Worm (Caenorhabditis elegans) whole organism, L1 larva: ENCODE data around the gene F07G11.2.
"Not testable (repeated sequence)": the region's sequence is repeated elsewhere in the genome, so short reads cannot be mapped to it uniquely, and the experiment has no call there.

Experiments used
- C16A3.4 ChIP-seq: fragments of 150-350 bp; optimal IDR thresholded peaks from 2 replicates; lab custom pipeline; 2014; ENCODE audit warnings: missing biosample characterization, missing genetic modification characterization
- Y116A8C.19 ChIP-seq: sonication (generic microtip); optimal IDR thresholded peaks from 2 replicates; lab custom pipeline; 2016; ENCODE audit warnings: missing compliant biosample characterization, missing genetic modification characterization, borderline replicate concordance
- aha-1 ChIP-seq: fragments of 150-350 bp; optimal IDR thresholded peaks from 2 replicates; lab custom pipeline; 2014; ENCODE audit warnings: missing biosample characterization, missing genetic modification characterization
- alr-1 ChIP-seq: fragments of 200-800 bp; sonication (Bioruptor generic); optimal IDR thresholded peaks from 2 replicates; lab custom pipeline; 2018; ENCODE audit warnings: borderline replicate concordance, mild to moderate bottlenecking, missing genetic modification characterization, missing compliant biosample characterization
- aly-2 ChIP-seq: fragments of 150-350 bp; optimal IDR thresholded peaks from 2 replicates; lab custom pipeline; 2014; ENCODE audit warnings: missing biosample characterization, missing genetic modification characterization
- ceh-88 ChIP-seq: fragments of 200-800 bp; sonication (Bioruptor generic); IDR thresholded peaks from 2 replicates; pipeline ENCODE4 v1.3.6; 2022; ENCODE audit warnings: missing genetic modification characterization, missing compliant biosample characterization
- ceh-90 ChIP-seq: sonication (generic microtip); optimal IDR thresholded peaks from 2 replicates; lab custom pipeline; 2016; ENCODE audit warnings: missing genetic modification characterization, missing compliant biosample characterization
- dpl-1 ChIP-seq, 3 experiments: fragments of 150-350 bp in 2 of 3; sonication (generic microtip) in 1 of 3; optimal IDR thresholded peaks; 2 replicates each; lab custom pipeline; 2014 to 2017; ENCODE audit warnings: missing biosample characterization in 3 of 3, missing genetic modification characterization in 3 of 3, missing genetic modification reagents in 3 of 3
- efl-3 ChIP-seq: fragments of 200-800 bp; sonication (Bioruptor generic); optimal IDR thresholded peaks from 2 replicates; lab custom pipeline; 2018; ENCODE audit warnings: mild to moderate bottlenecking, missing genetic modification characterization, missing compliant biosample characterization
- elt-2 ChIP-seq: sonication (generic microtip); optimal IDR thresholded peaks from 2 replicates; lab custom pipeline; 2016; ENCODE audit warnings: missing genetic modification characterization, mild to moderate bottlenecking, inconsistent platforms, missing compliant biosample characterization, missing genetic modification reagents
- elt-3 ChIP-seq, 6 experiments: fragments of 150-350 bp in 1 of 6; sonication (generic microtip); optimal IDR thresholded peaks; 2 replicates each; lab custom pipeline; 2017 to 2018; ENCODE audit warnings: missing biosample characterization in 6 of 6, missing genetic modification characterization in 6 of 6, inconsistent platforms in 1 of 6
- ets-5 ChIP-seq: fragments of 200-800 bp; sonication (Bioruptor generic); IDR thresholded peaks from 2 replicates; pipeline ENCODE4 v1.3.6; 2022; ENCODE audit warnings: missing genetic modification characterization, missing compliant biosample characterization
- fkh-8 ChIP-seq: sonication (generic microtip); optimal IDR thresholded peaks from 2 replicates; lab custom pipeline; 2016; ENCODE audit warnings: mild to moderate bottlenecking, missing genetic modification characterization, missing compliant biosample characterization
- fos-1 ChIP-seq: fragments of 150-350 bp; optimal IDR thresholded peaks from 2 replicates; lab custom pipeline; 2014; ENCODE audit warnings: missing biosample characterization, missing genetic modification characterization
- hlh-17 ChIP-seq: fragments of 200-800 bp; sonication (Bioruptor generic); optimal IDR thresholded peaks from 2 replicates; lab custom pipeline; 2018; ENCODE audit warnings: missing genetic modification characterization, mild to moderate bottlenecking, missing compliant biosample characterization, moderate library complexity, borderline replicate concordance
- irx-1 ChIP-seq: sonication (generic microtip); optimal IDR thresholded peaks from 2 replicates; lab custom pipeline; 2016; ENCODE audit warnings: missing genetic modification characterization, missing compliant biosample characterization
- isw-1 ChIP-seq: fragments of 200-800 bp; sonication (Bioruptor generic); IDR thresholded peaks from 2 replicates; pipeline ENCODE4 v1.3.6; 2022; ENCODE audit warnings: missing genetic modification characterization, missing compliant biosample characterization
- lin-15B ChIP-seq: fragments of 150-350 bp; sonication (generic microtip); optimal IDR thresholded peaks from 3 replicates; lab custom pipeline; 2014; ENCODE audit warnings: missing biosample characterization, missing genetic modification characterization
- lin-39 ChIP-seq: fragments of 150-350 bp; optimal IDR thresholded peaks from 2 replicates; lab custom pipeline; 2014; ENCODE audit warnings: missing biosample characterization, missing genetic modification reagents, missing genetic modification characterization
- mdl-1 ChIP-seq, 2 experiments: fragments of 150-350 bp; optimal IDR thresholded peaks; 2 replicates each; lab custom pipeline; 2014 to 2017; ENCODE audit warnings: missing biosample characterization in 2 of 2, missing genetic modification characterization in 2 of 2, inconsistent platforms in 1 of 2
- mef-2 ChIP-seq: fragments of 150-350 bp; optimal IDR thresholded peaks from 2 replicates; lab custom pipeline; 2014; ENCODE audit warnings: missing biosample characterization, missing genetic modification characterization
- mep-1 ChIP-seq: fragments of 150-350 bp; optimal IDR thresholded peaks from 2 replicates; lab custom pipeline; 2014; ENCODE audit warnings: missing biosample characterization, missing genetic modification characterization
- nhr-11 ChIP-seq: fragments of 150-350 bp; optimal IDR thresholded peaks from 2 replicates; lab custom pipeline; 2014; ENCODE audit warnings: missing biosample characterization, missing genetic modification characterization
- nhr-19 ChIP-seq: fragments of 200-800 bp; sonication (Bioruptor generic); conservative IDR thresholded peaks from 2 replicates; pipeline ENCODE4 v1.3.6; 2022; ENCODE audit warnings: missing genetic modification characterization, missing compliant biosample characterization
- nhr-20 ChIP-seq: sonication (generic microtip); optimal IDR thresholded peaks from 2 replicates; lab custom pipeline; 2016; ENCODE audit warnings: mild to moderate bottlenecking, missing genetic modification characterization, missing compliant biosample characterization
- nhr-237 ChIP-seq: fragments of 150-350 bp; optimal IDR thresholded peaks from 2 replicates; lab custom pipeline; 2014; ENCODE audit warnings: missing biosample characterization, missing genetic modification characterization
- nhr-28 ChIP-seq: fragments of 150-350 bp; optimal IDR thresholded peaks from 2 replicates; lab custom pipeline; 2014; ENCODE audit warnings: missing biosample characterization, missing genetic modification characterization
- nhr-76 ChIP-seq: sonication (generic microtip); optimal IDR thresholded peaks from 2 replicates; lab custom pipeline; 2017; ENCODE audit warnings: missing biosample characterization, missing genetic modification characterization
- nhr-85 ChIP-seq: sonication (generic microtip); peaks from one replicate; lab custom pipeline; 2016; ENCODE audit warnings: missing genetic modification characterization, inconsistent platforms, missing compliant biosample characterization
- pag-3 ChIP-seq: sonication (generic microtip); optimal IDR thresholded peaks from 2 replicates; lab custom pipeline; 2017; ENCODE audit warnings: missing genetic modification characterization, mild to moderate bottlenecking, missing compliant biosample characterization, antibody characterized with exemption, borderline replicate concordance; ENCODE audit not compliant: insufficient read depth
- skn-1 ChIP-seq: fragments of 150-350 bp; optimal IDR thresholded peaks from 2 replicates; lab custom pipeline; 2014; ENCODE audit warnings: missing biosample characterization, missing genetic modification characterization
- sox-4 ChIP-seq: sonication (generic microtip); optimal IDR thresholded peaks from 2 replicates; lab custom pipeline; 2016; ENCODE audit warnings: missing genetic modification characterization, missing compliant biosample characterization
- sup-37 ChIP-seq: fragments of 200-800 bp; sonication (Bioruptor generic); optimal IDR thresholded peaks from 2 replicates; lab custom pipeline; 2018; ENCODE audit warnings: mild to moderate bottlenecking, missing genetic modification characterization, missing compliant biosample characterization
- tbx-2 ChIP-seq: sonication (generic microtip); optimal IDR thresholded peaks from 2 replicates; lab custom pipeline; 2016; ENCODE audit warnings: missing genetic modification characterization, missing compliant biosample characterization
- tlp-1 ChIP-seq: fragments of 150-350 bp; optimal IDR thresholded peaks from 2 replicates; lab custom pipeline; 2014; ENCODE audit warnings: missing biosample characterization, missing genetic modification characterization
- xbp-1 ChIP-seq: sonication (generic microtip); optimal IDR thresholded peaks from 2 replicates; lab custom pipeline; 2016; ENCODE audit warnings: missing genetic modification characterization, missing compliant biosample characterization
- zag-1 ChIP-seq: fragments of 150-350 bp; optimal IDR thresholded peaks from 2 replicates; lab custom pipeline; 2014; ENCODE audit warnings: missing biosample characterization, missing genetic modification characterization
- zip-4 ChIP-seq: fragments of 200-800 bp; sonication (Bioruptor generic); optimal IDR thresholded peaks from 2 replicates; lab custom pipeline; 2018; ENCODE audit warnings: mild to moderate bottlenecking, missing genetic modification characterization, moderate library complexity, missing compliant biosample characterization
- ztf-11 ChIP-seq, 2 experiments: sonication (generic microtip); optimal IDR thresholded peaks; 2 replicates each; lab custom pipeline; 2016 to 2017; ENCODE audit warnings: missing genetic modification characterization in 2 of 2, missing biosample characterization in 1 of 2, missing compliant biosample characterization in 1 of 2

F07G11.2 gene

ce11 chrV:7328092-7328491, 23.5 kb downstream of the F07G11.2 start, which contains the start of gene clec-7:
TSS of gene clec-7 (plus strand) at chrV:7328392.
- TF ChIP-seq ceh-90 (no peak), aly-2 (tag; lab: Kevin White, UChicago) (no peak), lin-15B (tag; lab: Kevin White, UChicago) (no peak), mdl-1 (tag; optimal IDR thresholded peaks at IDR 0.05; lab: Kevin White, UChicago) (no peak), hlh-17 (no peak), tbx-2 (tag; lab: Kevin White, UChicago) (no peak), zag-1 (no peak), nhr-19 (no peak), fos-1 (tag; lab: Kevin White, UChicago) (no peak), ztf-11 (tag; optimal IDR thresholded peaks at IDR 0.05; lab: Kevin White, UChicago) (no peak), isw-1 (GFP tag; lab: Robert Waterston, UW) (no peak), efl-3 (GFP tag; lab: Kevin White, UChicago) (no peak), nhr-85 (tag; lab: Kevin White, UChicago) (no peak), dpl-1 (GFP tag; optimal IDR thresholded peaks at IDR 0.05; lab: Kevin White, UChicago) (no peak)

ce11 chrV:7330868-7331267, 26.3 kb downstream of the F07G11.2 start, which contains the start of gene F10G2.2:
TSS of gene F10G2.2 (plus strand) at chrV:7331168.
- TF ChIP-seq C16A3.4 (no peak), mef-2 (tag; lab: Kevin White, UChicago) (no peak), tlp-1 (tag; lab: Kevin White, UChicago) (no peak), zip-4 (GFP tag; lab: Kevin White, UChicago) (no peak), sox-4 (tag; lab: Kevin White, UChicago) (no peak), ceh-90 (no peak), ets-5 (no peak), nhr-85 (tag; lab: Kevin White, UChicago) (no peak), mep-1 (no peak), lin-39 (tag; lab: Kevin White, UChicago) (no peak), fkh-8 (no peak), aha-1 (no peak), Y116A8C.19 (no peak), skn-1 (tag; lab: Kevin White, UChicago) (no peak), ceh-88 (GFP tag; lab: Robert Waterston, UW) (no peak), nhr-19 (no peak), irx-1 (tag; lab: Kevin White, UChicago) (no peak), sup-37 (GFP tag; lab: Kevin White, UChicago) (no peak), nhr-20 (tag; lab: Kevin White, UChicago) (no peak)

ce11 chrV:7332253-7332652, 27.6 kb downstream of the F07G11.2 start, which contains the start of gene F10G2.1:
TSS of gene F10G2.1 (plus strand) at chrV:7332553.
- TF ChIP-seq nhr-11 (tag; lab: Kevin White, UChicago) = no peak
- no peak for TF ChIP-seq elt-2 (tag; lab: Kevin White, UChicago)
- no peak for TF ChIP-seq nhr-76 (tag; lab: Kevin White, UChicago)
- no peak for TF ChIP-seq pag-3
- no peak for TF ChIP-seq elt-3 (tag; optimal IDR thresholded peaks at IDR 0.05; lab: Kevin White, UChicago)
- TF ChIP-seq xbp-1 (tag; lab: Kevin White, UChicago) = no peak
- no peak for TF ChIP-seq mep-1
- TF ChIP-seq nhr-28 = no peak
- TF ChIP-seq alr-1 = no peak
- no peak for TF ChIP-seq nhr-237 (tag; lab: Kevin White, UChicago)
- no peak for TF ChIP-seq nhr-19
- no peak for TF ChIP-seq ets-5
- no peak for TF ChIP-seq Y116A8C.19

ce11 chrV:7337218-7337617, 32.6 kb downstream of the F07G11.2 start, which contains the start of gene F10G2.7:
TSS of gene F10G2.7 (minus strand) at chrV:7337318.
- TF ChIP-seq mdl-1 (tag; optimal IDR thresholded peaks at IDR 0.05; lab: Kevin White, UChicago); fkh-8; nhr-11 (tag; lab: Kevin White, UChicago): not testable (repeated sequence)
